Fruit fly (Drosophila melanogaster) Kc167 (cell line): ENCODE data around the gene tx.

Experiments used
- Myc ChIP-seq: fragments of >200 bp; optimal IDR thresholded peaks from 2 replicates; lab custom pipeline; 2017; ENCODE audit warnings: missing external identifiers
- Sin3A ChIP-seq: fragments of >200 bp; optimal IDR thresholded peaks from 2 replicates; lab custom pipeline; 2018; ENCODE audit warnings: missing external identifiers
- h ChIP-seq: fragments of >200 bp; optimal IDR thresholded peaks from 3 replicates; lab custom pipeline; 2018; ENCODE audit warnings: missing external identifiers
- insv ChIP-seq: fragments of >200 bp; optimal IDR thresholded peaks from 3 replicates; lab custom pipeline; 2018; ENCODE audit warnings: missing external identifiers
- psq ChIP-seq: fragments of >200 bp; optimal IDR thresholded peaks from 2 replicates; lab custom pipeline; 2017; ENCODE audit warnings: missing external identifiers
- ttk ChIP-seq: sonication (Bioruptor generic); optimal IDR thresholded peaks from 2 replicates; lab custom pipeline; 2017; ENCODE audit warnings: missing external identifiers

The tx gene

DNA sequence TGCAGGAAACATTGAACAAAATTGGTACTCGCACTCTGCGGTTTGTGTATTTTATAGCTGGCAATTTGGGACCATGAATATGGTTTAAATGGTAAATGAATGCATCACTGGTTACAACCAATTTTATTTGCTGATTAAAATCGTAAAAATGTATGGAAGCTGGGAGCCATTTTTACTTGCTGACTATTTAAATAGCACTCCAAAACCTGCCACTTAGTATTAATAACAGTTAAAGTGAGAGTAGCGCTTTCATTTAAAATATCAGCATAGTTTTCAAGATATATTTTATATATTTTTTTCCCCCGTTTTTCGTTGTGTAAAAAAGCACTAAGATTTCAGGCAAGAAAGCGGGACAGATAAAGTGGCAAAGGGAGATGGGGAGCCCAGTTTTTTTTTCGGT lies 43.9 kb downstream of the tx start:
- TF ChIP-seq insv (lab: Kevin White, UChicago) (no peak), Sin3A (lab: Kevin White, UChicago) (no peak), psq (lab: Kevin White, UChicago) (no peak), h (no peak), ttk (no peak), Myc (lab: Kevin White, UChicago) (no peak)

DNA sequence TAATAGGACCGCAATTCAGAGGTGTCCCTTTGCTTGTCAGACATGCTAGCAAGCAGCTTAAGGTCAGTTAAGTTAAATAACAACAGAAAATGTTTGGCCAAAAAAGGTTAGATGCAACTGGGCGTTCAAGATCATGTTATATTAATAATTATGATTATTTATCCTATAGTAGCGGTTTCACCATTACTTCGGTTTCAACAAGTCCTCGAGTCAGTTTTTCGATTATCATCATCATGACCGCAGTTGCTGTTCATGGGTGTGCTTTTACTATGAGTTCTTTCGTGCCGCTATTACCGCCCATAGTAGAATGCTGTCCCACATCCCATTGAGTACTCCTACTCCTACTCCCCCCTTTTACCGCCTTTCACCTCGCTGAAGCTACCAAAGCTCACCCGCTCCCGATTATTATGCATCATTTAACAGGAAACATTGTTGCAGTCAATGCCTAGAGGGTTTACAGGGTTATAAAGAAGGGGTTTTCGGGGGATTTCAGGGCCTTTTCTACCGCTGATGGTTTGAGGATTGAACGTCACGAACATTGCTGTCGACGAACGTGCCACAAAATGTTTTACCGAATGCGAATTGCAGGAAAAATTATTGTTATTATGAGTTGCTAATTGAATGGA lies 44.8 kb downstream of the tx start:
- TF ChIP-seq ttk (no peak), Myc (lab: Kevin White, UChicago) (no peak), h (no peak), Sin3A (lab: Kevin White, UChicago) (no peak), psq (lab: Kevin White, UChicago) (no peak), insv (lab: Kevin White, UChicago) (no peak)

DNA sequence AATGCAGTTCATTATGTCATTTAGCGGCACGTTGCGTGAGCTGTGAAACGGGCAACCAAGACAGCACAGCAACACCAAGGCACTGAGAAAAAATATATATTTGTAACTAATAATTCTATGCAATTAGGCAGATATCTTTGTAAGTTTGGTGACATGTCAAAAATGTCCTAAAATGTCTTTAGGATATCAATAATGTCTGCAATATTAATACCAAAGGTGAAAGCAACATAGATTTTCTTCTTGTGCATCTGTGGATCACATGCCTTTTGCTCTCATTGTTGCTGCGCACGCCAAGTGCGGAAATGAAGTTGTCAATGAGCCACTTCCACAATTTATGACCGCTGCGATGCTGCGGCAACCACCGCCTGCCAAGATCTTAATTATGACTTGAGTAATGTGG lies 48.9 kb downstream of the tx start:
- no peak for TF ChIP-seq ttk

DNA sequence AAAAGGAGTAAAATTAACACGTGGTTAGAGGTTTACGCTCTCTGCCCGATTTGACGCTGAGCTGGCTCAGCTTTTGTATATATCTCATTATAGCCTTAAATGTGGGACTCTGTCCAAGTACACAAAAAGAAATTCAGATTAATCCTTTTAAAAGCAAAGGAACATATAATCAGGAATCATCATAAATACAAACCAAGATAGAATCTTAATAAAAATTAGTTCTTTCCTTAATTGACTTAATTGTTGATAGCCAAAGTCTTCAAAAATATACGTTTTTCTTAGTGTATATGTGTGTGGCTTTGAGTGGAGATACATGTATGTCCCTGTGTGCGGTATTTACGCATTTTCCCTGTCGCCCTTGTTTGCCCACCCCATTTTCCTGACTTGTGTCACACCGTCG lies 53.7 kb downstream of the tx start:
- TF ChIP-seq psq (lab: Kevin White, UChicago) (no peak), h (no peak), Myc (lab: Kevin White, UChicago) (no peak), ttk (no peak), insv (lab: Kevin White, UChicago) (no peak), Sin3A (lab: Kevin White, UChicago) (no peak)

DNA sequence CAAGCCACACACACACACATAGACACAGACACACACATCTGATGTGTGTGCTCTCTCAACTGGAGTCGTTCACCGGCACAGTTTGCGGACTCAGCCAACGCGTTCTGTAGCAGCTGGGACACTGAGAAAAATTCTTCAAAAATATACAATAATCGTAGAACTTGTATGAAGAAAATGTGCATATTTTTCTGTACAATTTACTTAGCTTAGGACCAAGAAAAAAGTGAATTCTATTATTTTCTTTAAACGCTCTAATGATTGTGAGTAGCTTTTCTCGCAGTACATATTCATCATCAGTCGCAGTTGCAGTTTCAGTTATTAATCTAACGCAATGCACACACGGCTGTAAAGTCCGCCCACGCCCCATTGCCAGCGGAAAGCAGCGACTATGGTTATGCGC lies 55.8 kb downstream of the tx start:
- TF ChIP-seq h (no peak), Myc (lab: Kevin White, UChicago) (no peak), Sin3A (lab: Kevin White, UChicago) (no peak), insv (lab: Kevin White, UChicago) (no peak), psq (lab: Kevin White, UChicago) (no peak), ttk (no peak)
